Fruit fly (Drosophila melanogaster) whole organism, pupa: ENCODE results near the gene CG43362.

Experiments
- CG10348 ChIP-seq: fragments of 200-800 bp; sonication (Bioruptor generic); IDR thresholded peaks from 2 replicates; pipeline ENCODE4 v1.3.6; 2022; ENCODE audit warnings: missing biosample characterization, missing genetic modification characterization
- CG12605 ChIP-seq: fragments of 200-800 bp; sonication (Bioruptor generic); IDR thresholded peaks from 2 replicates; pipeline ENCODE4 v1.3.6; 2022; ENCODE audit warnings: missing biosample characterization, missing genetic modification characterization
- CG17806 ChIP-seq: fragments of 200-800 bp; sonication (Bioruptor generic); optimal IDR thresholded peaks from 2 replicates; lab custom pipeline; 2018; ENCODE audit warnings: missing biosample characterization, mild to moderate bottlenecking, missing genetic modification characterization, moderate library complexity
- CG8159 ChIP-seq: fragments of 200-800 bp; sonication (Bioruptor generic); optimal IDR thresholded peaks from 3 replicates; lab custom pipeline; 2018; ENCODE audit warnings: missing biosample characterization, mild to moderate bottlenecking, missing genetic modification characterization, moderate library complexity
- CG9948 ChIP-seq: fragments of 200-800 bp; sonication (Bioruptor generic); optimal IDR thresholded peaks from 2 replicates; lab custom pipeline; 2018; ENCODE audit warnings: missing biosample characterization, mild to moderate bottlenecking, missing genetic modification characterization, moderate library complexity
- D1 ChIP-seq: fragments of 200-800 bp; sonication (Bioruptor generic); optimal IDR thresholded peaks from 2 replicates; lab custom pipeline; 2018; ENCODE audit warnings: missing biosample characterization, mild to moderate bottlenecking, missing genetic modification characterization, moderate library complexity
- Ets98B ChIP-seq: fragments of 200-800 bp; sonication (Bioruptor generic); IDR thresholded peaks from 2 replicates; pipeline ENCODE4 v1.3.6; 2022; ENCODE audit warnings: missing biosample characterization, missing genetic modification characterization
- fd96Ca ChIP-seq: fragments of 200-800 bp; sonication (Bioruptor generic); IDR thresholded peaks from 3 replicates; pipeline ENCODE4 v1.3.6; 2022; ENCODE audit warnings: missing biosample characterization, missing genetic modification characterization
- rn ChIP-seq: fragments of 200-800 bp; sonication (Bioruptor generic); IDR thresholded peaks from 2 replicates; pipeline ENCODE4 v1.3.6; 2022; ENCODE audit warnings: missing biosample characterization, missing genetic modification characterization

DNA sequence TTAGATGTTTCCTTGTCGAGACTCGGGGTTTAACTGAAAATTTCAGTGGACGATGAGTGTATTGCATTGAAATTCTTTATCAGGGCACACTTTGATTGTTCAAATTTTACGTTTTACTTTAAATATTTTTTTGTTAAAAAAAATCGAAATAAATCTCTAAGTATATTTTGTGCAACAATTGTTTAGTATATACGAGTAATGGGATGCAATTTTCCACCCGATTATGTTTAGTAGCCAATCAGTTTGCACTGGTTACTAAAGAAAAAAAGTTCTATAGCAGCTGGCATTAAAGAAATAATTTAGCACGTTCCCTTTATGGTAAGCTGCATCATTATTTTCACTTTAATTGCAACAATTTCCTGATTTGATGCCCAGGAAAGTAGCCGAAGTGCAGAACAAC, 33.4 kb downstream of the CG43362 start, which contains the start of gene CG31788:
- TF ChIP-seq CG12605 (GFP tag; lab: Robert Waterston, UW), result no peak
- no peak for TF ChIP-seq CG17806 (tag; lab: Kevin White, UChicago)
- no peak for TF ChIP-seq D1 (tag; lab: Kevin White, UChicago)
- TF ChIP-seq rn (GFP tag; lab: Robert Waterston, UW), result no peak
- no peak for TF ChIP-seq CG9948 (tag; lab: Kevin White, UChicago)
- no peak for TF ChIP-seq CG10348 (GFP tag; lab: Robert Waterston, UW)
- no peak for TF ChIP-seq fd96Ca (GFP tag; lab: Robert Waterston, UW)
- no peak for TF ChIP-seq Ets98B
- no peak for TF ChIP-seq CG8159 (tag; lab: Kevin White, UChicago)
